Fruit fly (Drosophila melanogaster): ENCODE measurements around the gene CG13001.

The CG13001 gene

DNA sequence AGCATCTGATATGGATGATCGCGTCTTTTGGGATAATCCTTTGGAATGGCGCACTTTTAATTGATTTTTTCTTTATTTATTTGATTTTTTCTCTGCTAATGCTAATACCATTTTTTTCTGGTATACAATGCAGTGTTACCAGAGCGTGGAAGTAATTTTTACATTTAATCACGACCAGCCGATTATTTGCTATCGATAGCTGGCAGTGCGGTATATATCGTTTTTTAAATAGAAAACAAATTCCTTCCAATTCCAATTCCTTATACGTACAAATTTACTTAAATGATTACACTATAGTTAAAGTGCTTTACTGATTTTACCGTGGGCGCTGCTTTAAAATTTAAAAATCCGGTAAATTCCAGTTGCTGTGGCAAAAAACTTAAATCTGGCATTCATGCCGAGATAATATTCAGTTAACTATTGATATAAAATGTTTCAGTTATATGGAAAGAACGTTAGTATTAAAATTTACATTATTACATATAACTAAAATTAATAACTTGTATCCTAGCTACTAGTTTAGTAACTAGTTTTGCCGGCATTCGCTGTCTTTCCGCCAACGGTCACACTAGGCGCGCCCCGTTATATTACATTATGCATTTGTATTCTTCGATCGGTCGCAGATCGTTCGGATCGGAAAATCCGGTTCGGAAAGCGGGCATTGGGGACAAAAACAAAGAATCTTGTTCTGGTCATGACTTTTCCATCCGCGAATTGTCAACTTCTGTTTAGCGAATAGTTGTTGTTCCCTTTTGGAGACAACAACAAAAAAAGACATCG is at the start of gene CG13001, which contains the start of gene RhoGAP15B:
Gene CG13001, minus strand, starts transcription at position 137 of the 780 bp plus-strand sequence.
Gene RhoGAP15B, plus strand, starts transcription at position 556 of the 780 bp plus-strand sequence.
- no peak for TF ChIP-seq OdsH (GFP tag; optimal IDR thresholded peaks at IDR 0.05)
- TF ChIP-seq CG6792 (GFP tag; optimal IDR thresholded peaks at IDR 0.05), result no peak
- TF ChIP-seq Sox102F (GFP tag; optimal IDR thresholded peaks at IDR 0.05), result peak; percentile 41
- peak; percentile 23 for TF ChIP-seq Eip75B (GFP tag; optimal IDR thresholded peaks at IDR 0.05)
- no peak for TF ChIP-seq CG1621 (tag; optimal IDR thresholded peaks at IDR 0.05)
- no peak for TF ChIP-seq Blimp-1 (GFP tag; optimal IDR thresholded peaks at IDR 0.05)
- TF ChIP-seq Lpt (GFP tag; optimal IDR thresholded peaks at IDR 0.05), result no peak
- TF ChIP-seq pdm3 (GFP tag; optimal IDR thresholded peaks at IDR 0.05), result no peak
- TF ChIP-seq salr (GFP tag; optimal IDR thresholded peaks at IDR 0.05), result no peak
- TF ChIP-seq CG8319 (GFP tag; optimal IDR thresholded peaks at IDR 0.05), result no peak
- TF ChIP-seq eg (GFP tag; IDR thresholded peaks at IDR 0.05), result 0 out of 3 replicates have a peak, but pooled peaks have one; percentile 18
- no peak for TF ChIP-seq Hr38 (GFP tag; optimal IDR thresholded peaks at IDR 0.05)
- TF ChIP-seq CG6808 (GFP tag; optimal IDR thresholded peaks at IDR 0.05), result no peak
- TF ChIP-seq CG11294 (GFP tag; IDR thresholded peaks at IDR 0.05), result no peak
- TF ChIP-seq esn (GFP tag; optimal IDR thresholded peaks at IDR 0.05), result no peak
- TF ChIP-seq CG3032 (tag; optimal IDR thresholded peaks at IDR 0.05), result no peak
- TF ChIP-seq CG8632 (GFP tag; optimal IDR thresholded peaks at IDR 0.05), result no peak
- no peak for TF ChIP-seq fd59A (GFP tag; optimal IDR thresholded peaks at IDR 0.05)
- no peak for TF ChIP-seq CG11762 (GFP tag; optimal IDR thresholded peaks at IDR 0.05; ENCODE audit: insufficient read depth)
- TF ChIP-seq Sox15 (GFP tag; optimal IDR thresholded peaks at IDR 0.05), result no peak
- peak; percentile 22 for TF ChIP-seq CG3919 (GFP tag; optimal IDR thresholded peaks at IDR 0.05)
- no peak for TF ChIP-seq CG10669 (GFP tag; optimal IDR thresholded peaks at IDR 0.05)
- TF ChIP-seq CG15336 (GFP tag; IDR thresholded peaks at IDR 0.05), result no peak; the same call in 1 of the 2 replicates
- no peak for TF ChIP-seq lz (GFP tag; optimal IDR thresholded peaks at IDR 0.05)
- TF ChIP-seq CG7368 (GFP tag; optimal IDR thresholded peaks at IDR 0.05), result no peak
- no peak for TF ChIP-seq net (GFP tag; optimal IDR thresholded peaks at IDR 0.05)
- TF ChIP-seq CG6854 (GFP tag; optimal IDR thresholded peaks at IDR 0.05), result peak; percentile 58
- peak; percentile 37 for TF ChIP-seq CG9139 (GFP tag; optimal IDR thresholded peaks at IDR 0.05)
- TF ChIP-seq Hr39 (GFP tag; optimal IDR thresholded peaks at IDR 0.05), result no peak
- TF ChIP-seq Eip93F (GFP tag; optimal IDR thresholded peaks at IDR 0.05), result no peak
- TF ChIP-seq Ets96B (tag; optimal IDR thresholded peaks at IDR 0.05), result peak; percentile 2
- TF ChIP-seq topi (GFP tag; optimal IDR thresholded peaks at IDR 0.05), result no peak
- TF ChIP-seq Ets21C (GFP tag; optimal IDR thresholded peaks at IDR 0.05), result no peak
- TF ChIP-seq CG32006 (GFP tag; optimal IDR thresholded peaks at IDR 0.05), result no peak
- TF ChIP-seq CG4318 (GFP tag; optimal IDR thresholded peaks at IDR 0.05), result no peak
- no peak for TF ChIP-seq achi (GFP tag; optimal IDR thresholded peaks at IDR 0.05)
- TF ChIP-seq CG6163 (GFP tag; IDR thresholded peaks at IDR 0.05), result no peak
- TF ChIP-seq CG6276 (GFP tag; optimal IDR thresholded peaks at IDR 0.05), result no peak
- peak; percentile 38 for TF ChIP-seq vri (GFP tag; optimal IDR thresholded peaks at IDR 0.05)
- TF ChIP-seq dac (GFP tag; optimal IDR thresholded peaks at IDR 0.05), result no peak
- no peak for TF ChIP-seq dsx (GFP tag; optimal IDR thresholded peaks at IDR 0.05; ENCODE audit: poor library complexity, severe bottlenecking)
- TF ChIP-seq spab (GFP tag; optimal IDR thresholded peaks at IDR 0.05), result no peak
- no peak for TF ChIP-seq Smox (GFP tag; optimal IDR thresholded peaks at IDR 0.05)
- no peak for TF ChIP-seq CG10631 (GFP tag; optimal IDR thresholded peaks at IDR 0.05)
- no peak for TF ChIP-seq CG16779 (tag; optimal IDR thresholded peaks at IDR 0.05)
- TF ChIP-seq Met (GFP tag; optimal IDR thresholded peaks at IDR 0.05), result no peak
- no peak for TF ChIP-seq CG8119 (GFP tag; IDR thresholded peaks at IDR 0.05)
- no peak for TF ChIP-seq CG31627 (GFP tag; optimal IDR thresholded peaks at IDR 0.05)
- no peak for TF ChIP-seq Sox14 (GFP tag; optimal IDR thresholded peaks at IDR 0.05)
- TF ChIP-seq CG34406 (GFP tag; optimal IDR thresholded peaks at IDR 0.05), result no peak
- no peak for TF ChIP-seq ss (GFP tag; optimal IDR thresholded peaks at IDR 0.05)
